Worm (Caenorhabditis elegans) whole organism, young adult: Measurements from ENCODE around the gene dao-6.

Experiments
- akir-1 ChIP-seq: fragments of 200-800 bp; sonication (Bioruptor generic); optimal IDR thresholded peaks from 2 replicates; lab custom pipeline; 2018; ENCODE audit warnings: mild to moderate bottlenecking, missing genetic modification characterization, moderate library complexity, missing compliant biosample characterization
- egrh-3 ChIP-seq: fragments of 200-800 bp; sonication (Bioruptor generic); IDR thresholded peaks from 2 replicates; pipeline ENCODE4 v1.3.6; 2022; ENCODE audit warnings: missing genetic modification reagents, missing genetic modification characterization, missing compliant biosample characterization
- nhr-179 ChIP-seq: sonication (generic microtip); optimal IDR thresholded peaks from 2 replicates; lab custom pipeline; 2016; ENCODE audit warnings: mild to moderate bottlenecking, missing genetic modification characterization, missing compliant biosample characterization
- pha-4 ChIP-seq: fragments of 150-350 bp; sonication (generic microtip); optimal IDR thresholded peaks from 2 replicates; lab custom pipeline; 2014; ENCODE audit warnings: missing biosample characterization, missing genetic modification reagents, missing genetic modification characterization
- rcor-1 ChIP-seq: fragments of 200-800 bp; sonication (Bioruptor generic); IDR thresholded peaks from 2 replicates; pipeline ENCODE4 v1.3.6; 2022; ENCODE audit warnings: missing genetic modification reagents, missing genetic modification characterization, missing compliant biosample characterization
- sdz-38 ChIP-seq: sonication (generic microtip); optimal IDR thresholded peaks from 2 replicates; lab custom pipeline; 2016; ENCODE audit warnings: missing genotype, missing genetic modification characterization, missing compliant biosample characterization

- no peak for TF ChIP-seq pha-4 (tag; lab: Kevin White, UChicago)
- no peak for TF ChIP-seq sdz-38 (tag; lab: Kevin White, UChicago)
- no peak for TF ChIP-seq rcor-1 (GFP tag; lab: Robert Waterston, UW)
- no peak for TF ChIP-seq nhr-179 (tag; lab: Kevin White, UChicago)
- no peak for TF ChIP-seq akir-1 (GFP tag; lab: Kevin White, UChicago)
- TF ChIP-seq egrh-3 (GFP tag; lab: Robert Waterston, UW): no peak
Observed at ce11 chrIII:9748694-9749093, 12.7 kb upstream of the dao-6 start, which contains the start of gene T05G5.4.
